Fruit fly (Drosophila melanogaster): Measurements from ENCODE around the gene CG16820.
A peak's percentile ranks its signal among the peaks of the same experiment; 100 is the strongest.

Gene CG16820

DNA sequence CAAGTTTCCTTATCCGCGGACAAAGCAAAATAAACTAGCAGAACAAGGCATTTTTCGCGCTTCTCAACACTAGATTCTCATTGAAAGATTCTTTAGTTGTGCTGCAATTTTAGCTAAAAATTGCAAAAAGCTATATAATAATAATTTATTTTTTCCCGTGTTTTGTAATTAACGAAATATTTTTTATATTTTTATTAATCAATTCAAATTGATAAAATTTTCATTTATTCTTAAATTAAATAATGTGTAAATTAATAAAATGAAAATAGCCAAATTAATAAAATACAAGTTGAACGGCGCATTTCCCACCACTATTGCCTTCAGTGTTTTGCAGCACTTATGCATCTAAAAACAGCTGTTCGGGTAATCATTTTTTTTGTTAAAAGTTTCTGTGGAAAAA, 40.4 kb downstream of the CG16820 start, which contains the start of the genes Drep4 and Uvrag (continued):
- TF ChIP-seq hkb (optimal IDR thresholded peaks at IDR 0.05) (no peak), hkb (GFP tag; IDR thresholded peaks at IDR 0.05) (no peak), Mad (GFP tag; optimal IDR thresholded peaks at IDR 0.05) (no peak), CG30403 (GFP tag; optimal IDR thresholded peaks at IDR 0.05) (peak; percentile 85), CG34422 (GFP tag; IDR thresholded peaks at IDR 0.05) (0 out of 3 replicates have a peak, but pooled peaks have one; percentile 14), pnt (GFP tag; optimal IDR thresholded peaks at IDR 0.05) (no peak), CG13424 (tag; optimal IDR thresholded peaks at IDR 0.05) (peak; percentile 80), maf-S (GFP tag; optimal IDR thresholded peaks at IDR 0.05) (no peak), CG7745 (tag; optimal IDR thresholded peaks at IDR 0.05) (no peak), CG12744 (GFP tag; optimal IDR thresholded peaks at IDR 0.05) (no peak), aop (GFP tag; IDR thresholded peaks at IDR 0.05) (no peak), CG31441 (GFP tag; IDR thresholded peaks at IDR 0.05) (no peak), Doc2 (GFP tag; IDR thresholded peaks at IDR 0.05) (no peak), ab (GFP tag; optimal IDR thresholded peaks at IDR 0.05) (no peak), Hr78 (GFP tag; optimal IDR thresholded peaks at IDR 0.05) (no peak), CG6765 (GFP tag; optimal IDR thresholded peaks at IDR 0.05) (peak; percentile 35), CG32532 (GFP tag; IDR thresholded peaks at IDR 0.05) (peak; percentile 63), CG9609 (GFP tag; optimal IDR thresholded peaks at IDR 0.05) (no peak), eve (GFP tag; optimal IDR thresholded peaks at IDR 0.05) (no peak), CG7987 (GFP tag; optimal IDR thresholded peaks at IDR 0.05) (no peak), lmd (GFP tag; IDR thresholded peaks at IDR 0.05) (peak; percentile 40; the same call in 1 of the 2 replicates), ERR (GFP tag; optimal IDR thresholded peaks at IDR 0.05) (no peak), abd-A (tag; optimal IDR thresholded peaks at IDR 0.05) (no peak), CG4360 (GFP tag; IDR thresholded peaks at IDR 0.05) (no peak), CG12155 (GFP tag; optimal IDR thresholded peaks at IDR 0.05) (peak; percentile 68), lab (GFP tag; optimal IDR thresholded peaks at IDR 0.05) (peak; percentile 57), dimm (GFP tag; IDR thresholded peaks at IDR 0.05) (no peak), E2f2 (GFP tag; IDR thresholded peaks at IDR 0.05) (no peak), unpg (GFP tag; optimal IDR thresholded peaks at IDR 0.05) (no peak), D19B (GFP tag; optimal IDR thresholded peaks at IDR 0.05) (peak; percentile 18), ems (GFP tag; optimal IDR thresholded peaks at IDR 0.05) (no peak), CG13123 (GFP tag; optimal IDR thresholded peaks at IDR 0.05) (peak; percentile 58), Abd-B (GFP tag; optimal IDR thresholded peaks at IDR 0.05) (peak; percentile 78), Hmx (GFP tag; optimal IDR thresholded peaks at IDR 0.05) (no peak), CG6683 (GFP tag; optimal IDR thresholded peaks at IDR 0.05) (no peak), onecut (GFP tag; IDR thresholded peaks at IDR 0.05) (no peak), unc-4 (GFP tag; IDR thresholded peaks at IDR 0.05; ENCODE audit: partially characterized antibody) (no peak), CG8478 (optimal IDR thresholded peaks at IDR 0.05) (no peak), CG17802 (tag; optimal IDR thresholded peaks at IDR 0.05) (no peak), tll (GFP tag; optimal IDR thresholded peaks at IDR 0.05) (peak in 1 of 2 experiments; percentile 12), CG18476 (GFP tag; optimal IDR thresholded peaks at IDR 0.05) (no peak), CG18599 (GFP tag; optimal IDR thresholded peaks at IDR 0.05) (no peak), cato (GFP tag; optimal IDR thresholded peaks at IDR 0.05; ENCODE audit: borderline replicate concordance) (peak; percentile 51), danr (GFP tag; IDR thresholded peaks at IDR 0.05) (no peak), CG9215 (GFP tag; IDR thresholded peaks at IDR 0.05) (peak; percentile 71), CG14860 (GFP tag; IDR thresholded peaks at IDR 0.05; ENCODE audit: partially characterized antibody) (no peak), CG7556 (GFP tag; optimal IDR thresholded peaks at IDR 0.05) (no peak), CG6854 (GFP tag; optimal IDR thresholded peaks at IDR 0.05) (no peak), CG9797 (GFP tag; optimal IDR thresholded peaks at IDR 0.05) (no peak), CG12769 (tag; optimal IDR thresholded peaks at IDR 0.05) (no peak), Dp (GFP tag; optimal IDR thresholded peaks at IDR 0.05) (no peak), D19A (tag; optimal IDR thresholded peaks at IDR 0.05) (peak; percentile 56)

Measured in whole organism, embryonic.